Worm (Caenorhabditis elegans): Measurements from ENCODE around the gene cpg-1.

The cpg-1 gene

DNA sequence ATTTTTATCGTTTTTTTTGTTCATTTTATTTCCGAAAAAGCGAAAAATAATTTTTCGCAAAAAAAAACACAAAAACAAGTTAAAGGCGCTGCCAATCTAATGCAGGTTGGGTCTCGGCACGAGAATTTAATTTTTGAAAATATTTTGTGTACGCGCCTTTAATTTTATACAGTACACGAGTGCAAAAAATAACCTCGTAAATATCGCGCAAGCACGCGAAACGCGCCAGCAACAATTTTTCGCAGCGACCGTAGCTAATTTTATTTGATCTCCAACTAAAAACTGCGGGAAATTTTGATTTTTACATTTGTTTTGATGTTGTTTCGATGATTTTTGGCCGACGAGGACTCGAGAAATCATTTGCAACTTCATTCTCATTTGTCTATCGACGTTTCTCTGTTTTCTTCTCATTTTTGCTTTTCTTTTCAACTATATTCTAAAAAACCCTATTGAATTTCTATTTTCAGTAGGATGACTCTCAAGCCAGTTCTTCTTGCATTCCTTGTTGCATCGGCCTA, at the start of gene cpg-1:
Gene cpg-1, plus strand, starts transcription at position 468 of the 518 bp plus-strand sequence.
- TF ChIP-seq ama-1 (optimal IDR thresholded peaks at IDR 0.05), result no peak
- TF ChIP-seq hmg-4 (GFP tag; optimal IDR thresholded peaks at IDR 0.05), result no peak
- TF ChIP-seq hmbx-1 (tag; optimal IDR thresholded peaks at IDR 0.05), result no peak
- no peak for TF ChIP-seq hnd-1 (tag; optimal IDR thresholded peaks at IDR 0.05)
- no peak for TF ChIP-seq tra-4 (tag; optimal IDR thresholded peaks at IDR 0.05)
- TF ChIP-seq scrt-1 (GFP tag; IDR thresholded peaks at IDR 0.05), result no peak
- no peak for TF ChIP-seq pes-1 (GFP tag; IDR thresholded peaks at IDR 0.05)
- TF ChIP-seq B0310.2 (tag; optimal IDR thresholded peaks at IDR 0.05), result no peak
- no peak for TF ChIP-seq tbx-11 (GFP tag; IDR thresholded peaks at IDR 0.05)

DNA sequence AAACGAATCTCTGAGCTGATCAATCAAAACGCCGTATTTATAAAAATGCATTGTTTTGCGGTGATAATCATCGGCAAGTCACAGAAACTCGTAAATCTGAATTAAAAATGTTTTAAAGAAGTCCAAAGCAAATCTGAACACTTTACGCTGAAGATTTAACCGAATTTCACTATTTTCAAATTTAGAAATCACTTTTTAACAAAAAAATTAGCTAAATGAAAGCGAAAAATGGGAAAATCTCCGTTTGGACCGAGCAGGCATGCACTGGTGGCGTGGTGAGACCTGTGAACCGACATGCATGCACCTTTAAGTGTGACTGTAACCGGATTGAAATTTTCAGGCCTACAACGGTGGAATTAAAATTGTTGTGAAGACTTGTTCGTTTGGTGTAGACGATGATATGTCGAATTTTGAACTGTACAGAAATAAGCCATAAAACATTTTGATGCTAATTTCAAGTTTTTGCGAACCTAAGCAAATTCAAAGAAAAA, 49.6 kb upstream of the cpg-1 start, which contains the start of gene C28A5.2:
Gene C28A5.2, minus strand, starts transcription at position 51 of the 491 bp plus-strand sequence.
- TF ChIP-seq scrt-1 (GFP tag; IDR thresholded peaks at IDR 0.05) (no peak), ama-1 (optimal IDR thresholded peaks at IDR 0.05) (no peak), F13C5.2 (tag; optimal IDR thresholded peaks at IDR 0.05) (no peak), hnd-1 (tag; optimal IDR thresholded peaks at IDR 0.05) (no peak), sea-1 (GFP tag; conservative IDR thresholded peaks at IDR 0.05) (no peak), tra-4 (tag; optimal IDR thresholded peaks at IDR 0.05) (no peak), tbx-11 (GFP tag; IDR thresholded peaks at IDR 0.05) (no peak), ets-7 (tag; optimal IDR thresholded peaks at IDR 0.05) (no peak), flt-1 (GFP tag; IDR thresholded peaks at IDR 0.05) (no peak), pes-1 (GFP tag; IDR thresholded peaks at IDR 0.05) (no peak)

DNA sequence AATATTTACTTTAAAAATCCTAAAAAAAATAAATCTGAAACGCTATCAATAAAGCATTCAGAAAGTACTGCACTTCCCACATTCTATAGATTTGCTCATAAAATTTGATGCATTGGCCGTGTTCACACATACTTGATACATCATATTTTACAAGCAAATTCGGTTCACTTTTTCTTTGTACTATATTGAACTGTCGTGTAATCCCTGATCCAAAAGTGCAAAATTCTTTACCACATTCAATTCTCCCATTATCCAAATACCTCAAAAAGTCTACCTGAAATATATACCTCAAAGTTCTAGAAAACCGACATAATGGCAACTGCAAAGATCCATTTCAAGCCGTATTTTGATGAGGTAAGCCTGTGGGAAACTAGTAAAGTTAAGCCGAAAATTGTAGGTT, 47.4 kb upstream of the cpg-1 start, which contains the start of gene nex-3:
Gene nex-3, plus strand, starts transcription at position 301 of the 400 bp plus-strand sequence.
- TF ChIP-seq F13C5.2 (tag; optimal IDR thresholded peaks at IDR 0.05) (no peak), flt-1 (GFP tag; IDR thresholded peaks at IDR 0.05) (no peak), tra-4 (tag; optimal IDR thresholded peaks at IDR 0.05) (no peak), aly-1 (tag; optimal IDR thresholded peaks at IDR 0.05) (no peak), B0310.2 (tag; optimal IDR thresholded peaks at IDR 0.05) (no peak), hnd-1 (tag; optimal IDR thresholded peaks at IDR 0.05) (no peak), hmbx-1 (tag; optimal IDR thresholded peaks at IDR 0.05) (no peak), hmg-4 (GFP tag; optimal IDR thresholded peaks at IDR 0.05) (no peak), sea-1 (GFP tag; conservative IDR thresholded peaks at IDR 0.05) (no peak), scrt-1 (GFP tag; IDR thresholded peaks at IDR 0.05) (no peak), ama-1 (optimal IDR thresholded peaks at IDR 0.05) (no peak)

DNA sequence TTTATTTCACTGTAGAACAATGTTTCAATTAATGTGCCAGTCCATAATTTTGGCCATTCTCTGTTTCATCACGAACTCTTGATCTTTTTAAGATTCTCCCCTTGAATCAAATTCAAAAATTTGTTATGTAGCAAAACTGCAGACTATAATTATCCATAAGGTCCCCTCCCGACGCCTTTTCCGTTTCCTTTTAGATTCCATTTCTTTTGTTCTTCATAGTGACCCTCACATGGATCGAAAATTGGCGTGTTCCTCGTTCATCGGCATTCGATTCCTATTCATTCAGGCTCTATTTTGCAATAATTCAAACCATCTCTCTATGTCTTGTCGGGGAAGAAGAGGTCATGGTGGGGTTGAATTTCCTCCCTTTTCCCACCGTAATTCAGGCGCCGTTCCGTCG, 44.7 kb upstream of the cpg-1 start:
- TF ChIP-seq aly-1 (tag; optimal IDR thresholded peaks at IDR 0.05), result no peak
- no peak for TF ChIP-seq ama-1 (optimal IDR thresholded peaks at IDR 0.05)
- TF ChIP-seq B0310.2 (tag; optimal IDR thresholded peaks at IDR 0.05), result no peak
- TF ChIP-seq ceh-13 (GFP tag; optimal IDR thresholded peaks at IDR 0.05), result no peak
- no peak for TF ChIP-seq scrt-1 (GFP tag; IDR thresholded peaks at IDR 0.05)
- no peak for TF ChIP-seq hmbx-1 (tag; optimal IDR thresholded peaks at IDR 0.05)
- TF ChIP-seq tra-4 (tag; optimal IDR thresholded peaks at IDR 0.05), result no peak
- no peak for TF ChIP-seq hmg-4 (GFP tag; optimal IDR thresholded peaks at IDR 0.05)
- no peak for TF ChIP-seq pes-1 (GFP tag; IDR thresholded peaks at IDR 0.05)
- TF ChIP-seq sea-1 (GFP tag; conservative IDR thresholded peaks at IDR 0.05), result no peak
- no peak for TF ChIP-seq ets-7 (tag; optimal IDR thresholded peaks at IDR 0.05)

DNA sequence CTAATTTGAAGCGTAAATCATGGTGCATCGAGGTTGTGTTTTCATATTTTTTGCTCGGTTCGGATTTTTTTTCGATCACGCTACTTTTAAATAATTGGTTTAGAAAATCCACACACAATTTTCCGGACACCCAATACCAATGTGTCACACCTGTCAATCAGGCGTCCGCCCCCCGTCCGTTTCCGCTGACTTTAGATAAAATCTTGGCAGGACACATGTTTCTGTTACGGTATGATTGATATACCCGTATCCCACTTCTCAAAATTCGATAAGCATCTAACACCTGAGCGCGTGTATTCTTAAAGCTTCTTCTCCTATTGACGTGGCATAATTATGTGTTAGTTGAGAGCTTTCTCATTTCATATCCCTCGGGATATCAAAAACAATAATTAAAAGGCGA, 41.1 kb upstream of the cpg-1 start:
- TF ChIP-seq pes-1 (GFP tag; IDR thresholded peaks at IDR 0.05) (no peak), ceh-36 (tag; optimal IDR thresholded peaks at IDR 0.05) (no peak), hnd-1 (tag; optimal IDR thresholded peaks at IDR 0.05) (no peak), B0310.2 (tag; optimal IDR thresholded peaks at IDR 0.05) (no peak), sea-1 (GFP tag; conservative IDR thresholded peaks at IDR 0.05) (no peak), F13C5.2 (tag; optimal IDR thresholded peaks at IDR 0.05) (no peak), tra-4 (tag; optimal IDR thresholded peaks at IDR 0.05) (no peak), scrt-1 (GFP tag; IDR thresholded peaks at IDR 0.05) (no peak), tbx-11 (GFP tag; IDR thresholded peaks at IDR 0.05) (no peak), aly-1 (tag; optimal IDR thresholded peaks at IDR 0.05) (no peak), ceh-13 (GFP tag; optimal IDR thresholded peaks at IDR 0.05) (no peak), ets-7 (tag; optimal IDR thresholded peaks at IDR 0.05) (no peak), hmbx-1 (tag; optimal IDR thresholded peaks at IDR 0.05) (no peak), ama-1 (optimal IDR thresholded peaks at IDR 0.05) (no peak), tbx-37 (GFP tag; conservative IDR thresholded peaks at IDR 0.05) (no peak), flt-1 (GFP tag; IDR thresholded peaks at IDR 0.05) (no peak), hmg-4 (GFP tag; optimal IDR thresholded peaks at IDR 0.05) (no peak)

DNA sequence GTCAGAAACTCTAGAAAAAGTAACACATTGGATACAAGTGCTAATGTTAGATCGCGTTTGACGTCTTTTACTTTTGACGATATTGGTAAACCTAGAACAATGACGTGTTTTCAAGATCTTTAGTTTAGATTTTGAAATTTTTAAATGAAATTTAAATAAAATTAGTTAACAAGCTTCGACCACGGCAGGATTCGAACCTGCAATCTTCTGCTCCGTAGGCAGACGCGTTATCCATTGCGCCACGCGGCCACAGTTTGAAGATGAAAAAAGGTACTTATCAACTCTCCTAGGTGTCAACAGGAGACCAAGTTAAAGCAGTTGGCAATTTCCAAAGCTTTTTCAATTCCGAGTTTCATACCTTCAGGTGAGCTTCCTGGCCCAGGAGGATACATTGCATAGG, 39.8 kb upstream of the cpg-1 start:
- no peak for TF ChIP-seq ets-7 (tag; optimal IDR thresholded peaks at IDR 0.05)

DNA sequence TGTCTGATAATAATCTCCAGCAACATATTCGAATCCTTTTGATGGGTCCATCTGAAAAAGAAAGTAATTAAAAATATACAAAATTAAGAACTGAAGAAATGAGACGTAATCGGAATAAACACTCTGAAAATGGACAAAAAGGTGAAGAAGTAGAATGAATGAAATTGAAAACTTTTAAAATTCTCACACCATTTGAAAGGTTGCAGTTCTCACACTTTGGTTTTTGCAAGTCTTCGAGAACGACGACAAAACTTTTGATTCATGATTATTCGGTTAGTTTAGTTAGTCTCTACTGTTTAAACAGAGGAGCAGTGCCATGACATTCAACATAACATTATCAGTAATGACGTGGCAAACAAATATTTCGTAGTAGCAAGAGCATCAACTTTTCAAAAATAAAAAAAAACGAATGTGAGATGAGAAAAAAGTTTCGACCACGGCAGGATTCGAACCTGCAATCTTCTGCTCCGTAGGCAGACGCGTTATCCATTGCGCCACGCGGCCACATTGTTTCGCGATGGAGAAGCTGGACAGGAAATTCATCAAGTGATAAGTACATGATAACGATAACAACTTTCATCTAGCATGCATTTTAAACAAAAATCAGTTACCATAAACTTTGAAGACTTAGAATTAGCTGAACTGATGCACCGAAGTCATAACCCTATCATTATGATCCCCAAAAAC, 39.1 kb upstream of the cpg-1 start, which contains the start of gene ceh-43:
Gene ceh-43, minus strand, starts transcription at position 51 of the 687 bp plus-strand sequence.
- no peak for TF ChIP-seq aly-1 (tag; optimal IDR thresholded peaks at IDR 0.05)
- no peak for TF ChIP-seq flt-1 (GFP tag; IDR thresholded peaks at IDR 0.05)
- no peak for TF ChIP-seq B0310.2 (tag; optimal IDR thresholded peaks at IDR 0.05)

DNA sequence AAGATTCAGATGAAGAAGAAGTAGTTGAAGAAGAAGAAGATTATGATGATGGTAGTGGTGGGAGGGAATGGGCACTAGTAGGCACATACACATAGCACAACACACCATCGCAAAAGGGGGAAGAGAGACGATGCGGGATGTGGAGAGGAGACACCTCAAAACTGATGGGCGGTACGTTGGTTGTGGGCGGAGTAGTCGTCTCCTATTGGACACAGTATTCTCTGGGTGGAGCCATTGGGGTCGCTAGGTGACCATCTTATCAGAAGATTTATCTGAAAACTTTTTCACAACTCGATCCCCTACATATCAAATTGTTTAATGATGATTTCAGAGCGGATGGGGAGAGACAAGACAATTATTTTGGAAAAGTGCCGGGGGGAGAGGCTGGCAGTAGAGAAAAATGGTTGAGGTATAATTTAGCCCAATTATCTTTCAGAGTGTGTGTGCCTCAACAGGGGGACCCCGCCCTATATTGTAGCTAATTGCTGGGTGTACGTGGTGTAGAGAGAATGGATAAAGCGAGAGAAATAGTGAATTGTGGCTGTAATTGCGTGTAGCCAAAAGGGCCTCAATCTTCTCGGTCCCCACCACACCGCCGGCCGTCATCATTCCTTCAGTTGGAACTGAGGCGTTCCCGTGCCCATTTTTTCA, 38.3 kb upstream of the cpg-1 start:
- TF ChIP-seq aly-1 (tag; optimal IDR thresholded peaks at IDR 0.05), result no peak
- no peak for TF ChIP-seq sea-1 (GFP tag; conservative IDR thresholded peaks at IDR 0.05)
- no peak for TF ChIP-seq ceh-36 (tag; optimal IDR thresholded peaks at IDR 0.05)
- no peak for TF ChIP-seq B0310.2 (tag; optimal IDR thresholded peaks at IDR 0.05)
- TF ChIP-seq tra-4 (tag; optimal IDR thresholded peaks at IDR 0.05), result no peak
- TF ChIP-seq F13C5.2 (tag; optimal IDR thresholded peaks at IDR 0.05), result peak; percentile 15
- TF ChIP-seq hmg-4 (GFP tag; optimal IDR thresholded peaks at IDR 0.05), result peak; percentile 27
- TF ChIP-seq pes-1 (GFP tag; IDR thresholded peaks at IDR 0.05), result no peak

Data from whole organism, early embryonic.